Worm (Caenorhabditis elegans) whole organism, L2 larva: ENCODE data around the gene C44B12.6.

Experiments used
- C34F6.9 ChIP-seq: fragments of 150-350 bp; optimal IDR thresholded peaks from 2 replicates; lab custom pipeline; 2014; ENCODE audit warnings: missing biosample characterization, missing genetic modification characterization
- F13H6.1 ChIP-seq: sonication (generic microtip); optimal IDR thresholded peaks from 2 replicates; lab custom pipeline; 2016; ENCODE audit warnings: missing genetic modification characterization, missing compliant biosample characterization
- alr-1 ChIP-seq: fragments of 150-350 bp; optimal IDR thresholded peaks from 2 replicates; lab custom pipeline; 2014; ENCODE audit warnings: missing biosample characterization, missing genetic modification characterization
- blmp-1 ChIP-seq: sonication (generic microtip); optimal IDR thresholded peaks from 2 replicates; lab custom pipeline; 2017; ENCODE audit warnings: missing genetic modification characterization, mild to moderate bottlenecking, missing compliant biosample characterization, antibody characterized with exemption, moderate library complexity; ENCODE audit not compliant: insufficient read depth
- ceh-82 ChIP-seq: fragments of 150-350 bp; optimal IDR thresholded peaks from 2 replicates; lab custom pipeline; 2014; ENCODE audit warnings: missing biosample characterization, missing genetic modification characterization
- egl-27 ChIP-seq: sonication (generic microtip); optimal IDR thresholded peaks from 3 replicates; lab custom pipeline; 2017; ENCODE audit warnings: missing biosample characterization, missing genetic modification reagents, missing genetic modification characterization
- fos-1 ChIP-seq: fragments of 150-350 bp; optimal IDR thresholded peaks from 2 replicates; lab custom pipeline; 2014; ENCODE audit warnings: missing biosample characterization, missing genetic modification characterization
- lin-13 ChIP-seq: fragments of 150-350 bp; optimal IDR thresholded peaks from 2 replicates; lab custom pipeline; 2014; ENCODE audit warnings: missing biosample characterization, missing genetic modification reagents, missing genetic modification characterization
- nhr-10 ChIP-seq: sonication (generic microtip); optimal IDR thresholded peaks from 2 replicates; lab custom pipeline; 2017; ENCODE audit warnings: missing biosample characterization, missing genetic modification characterization
- nhr-11 ChIP-seq: fragments of 150-350 bp; optimal IDR thresholded peaks from 2 replicates; lab custom pipeline; 2014; ENCODE audit warnings: missing biosample characterization, missing genetic modification characterization
- nhr-12 ChIP-seq: fragments of 150-350 bp; optimal IDR thresholded peaks from 2 replicates; lab custom pipeline; 2014; ENCODE audit warnings: missing biosample characterization, missing genetic modification characterization
- nhr-21 ChIP-seq: fragments of 150-350 bp; optimal IDR thresholded peaks from 2 replicates; lab custom pipeline; 2014; ENCODE audit warnings: missing biosample characterization, missing genetic modification characterization
- nhr-6 ChIP-seq: fragments of 150-350 bp; optimal IDR thresholded peaks from 2 replicates; lab custom pipeline; 2014; ENCODE audit warnings: missing biosample characterization, missing genetic modification characterization
- skn-1 ChIP-seq: sonication (generic microtip); optimal IDR thresholded peaks from 2 replicates; lab custom pipeline; 2017; ENCODE audit warnings: missing biosample characterization, missing genetic modification characterization
- sma-9 ChIP-seq, 2 experiments: fragments of 150-350 bp in 1 of 2; sonication (generic microtip) in 1 of 2; optimal IDR thresholded peaks; 2 replicates each; lab custom pipeline; 2014 to 2016; ENCODE audit warnings: missing genetic modification characterization in 2 of 2, mild to moderate bottlenecking in 1 of 2, missing biosample characterization in 1 of 2, missing compliant biosample characterization in 1 of 2, missing genetic modification reagents in 1 of 2, moderate library complexity in 1 of 2
- unc-55 ChIP-seq: fragments of 150-350 bp; sonication (generic microtip); optimal IDR thresholded peaks from 3 replicates; lab custom pipeline; 2014; ENCODE audit warnings: missing biosample characterization, missing genetic modification reagents, missing genetic modification characterization
- unc-62 ChIP-seq: fragments of 150-350 bp; optimal IDR thresholded peaks from 2 replicates; lab custom pipeline; 2014; ENCODE audit warnings: missing biosample characterization, missing genetic modification reagents, missing genetic modification characterization

C44B12.6 gene

DNA sequence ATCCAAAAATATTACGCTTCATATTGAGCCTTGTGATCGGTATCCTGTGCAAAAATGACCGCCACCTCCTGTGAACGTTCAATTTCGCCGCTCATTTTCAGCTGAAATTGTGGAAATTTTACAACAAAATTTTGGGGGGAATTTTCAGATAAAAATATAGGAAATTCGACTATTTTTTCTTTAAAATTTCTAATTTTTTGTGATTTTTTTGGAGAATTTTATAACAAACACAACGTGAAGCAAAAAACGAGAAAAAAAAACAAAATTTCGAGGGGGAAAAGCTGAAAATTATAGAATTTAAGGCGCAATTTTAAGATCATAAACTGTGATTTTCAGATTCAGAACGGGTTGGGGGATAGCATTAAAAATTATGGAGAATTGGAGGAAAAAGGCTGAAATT lies 49.6 kb downstream of the C44B12.6 start, which contains the start of gene csn-4:
Gene csn-4, minus strand, starts transcription at position 101 of the 400 bp plus-strand sequence.
- TF ChIP-seq egl-27 (tag; lab: Kevin White, UChicago) (no peak), lin-13 (GFP tag; lab: Kevin White, UChicago) (no peak), nhr-12 (tag; lab: Kevin White, UChicago) (no peak), nhr-10 (tag; lab: Kevin White, UChicago) (no peak), nhr-11 (tag; lab: Kevin White, UChicago) (no peak), C34F6.9 (tag; lab: Kevin White, UChicago) (no peak), fos-1 (tag; lab: Kevin White, UChicago) (no peak), unc-62 (GFP tag; lab: Kevin White, UChicago) (no peak), F13H6.1 (tag; lab: Kevin White, UChicago) (no peak), nhr-21 (no peak), skn-1 (tag; lab: Kevin White, UChicago) (no peak), blmp-1 (tag; lab: Kevin White, UChicago) (no peak), sma-9 (GFP tag; optimal IDR thresholded peaks at IDR 0.05; lab: Kevin White, UChicago) (no peak), sma-9 (tag; optimal IDR thresholded peaks at IDR 0.05; lab: Kevin White, UChicago) (no peak), ceh-82 (no peak), alr-1 (tag; lab: Kevin White, UChicago) (no peak), unc-55 (GFP tag; lab: Kevin White, UChicago) (no peak), nhr-6 (no peak)
